Worm (Caenorhabditis elegans) whole organism, L3 larva: Measurements from ENCODE around the gene txt-18.
A peak's percentile ranks its signal among the peaks of the same experiment; 100 is the strongest.

Experiments used
- R02D3.7 ChIP-seq: fragments of 150-350 bp; optimal IDR thresholded peaks from 2 replicates; lab custom pipeline; 2014; ENCODE audit warnings: missing biosample characterization, missing genetic modification characterization
- ZK546.5 ChIP-seq: sonication (generic microtip); optimal IDR thresholded peaks from 2 replicates; lab custom pipeline; 2017; ENCODE audit warnings: missing biosample characterization, missing genetic modification characterization
- aly-2 ChIP-seq: fragments of 150-350 bp; optimal IDR thresholded peaks from 2 replicates; lab custom pipeline; 2014; ENCODE audit warnings: missing biosample characterization, missing genetic modification characterization
- ama-1 ChIP-seq: fragments of 150-350 bp; optimal IDR thresholded peaks from 2 replicates; lab custom pipeline; 2018
- ceh-16 ChIP-seq: sonication (generic microtip); optimal IDR thresholded peaks from 2 replicates; lab custom pipeline; 2017; ENCODE audit warnings: missing biosample characterization, missing genetic modification characterization
- ceh-9 ChIP-seq: sonication (generic microtip); optimal IDR thresholded peaks from 2 replicates; lab custom pipeline; 2018; ENCODE audit warnings: missing biosample characterization, missing genetic modification characterization
- daf-12 ChIP-seq: fragments of 150-350 bp; optimal IDR thresholded peaks from 2 replicates; lab custom pipeline; 2014; ENCODE audit warnings: missing biosample characterization, missing genetic modification reagents, missing genetic modification characterization
- egl-5 ChIP-seq: fragments of 150-350 bp; optimal IDR thresholded peaks from 2 replicates; lab custom pipeline; 2017; ENCODE audit warnings: missing biosample characterization, missing genetic modification reagents, missing genetic modification characterization, inconsistent platforms
- elt-2 ChIP-seq: sonication (generic microtip); optimal IDR thresholded peaks from 2 replicates; lab custom pipeline; 2016; ENCODE audit warnings: missing genetic modification reagents, mild to moderate bottlenecking, missing genetic modification characterization, missing compliant biosample characterization
- elt-3 ChIP-seq, 3 experiments: fragments of 150-350 bp in 1 of 3; sonication (generic microtip) in 2 of 3; optimal IDR thresholded peaks; 2 replicates in 2 of 3; 4 replicates in 1 of 3; lab custom pipeline; 2014 to 2017; ENCODE audit warnings: missing biosample characterization in 3 of 3, missing genetic modification characterization in 3 of 3
- eor-1 ChIP-seq, 2 experiments: fragments of 150-350 bp; optimal IDR thresholded peaks; 2 replicates each; lab custom pipeline; 2014 to 2018; ENCODE audit warnings: missing biosample characterization in 2 of 2, missing genetic modification characterization in 2 of 2
- fkh-2 ChIP-seq: fragments of 150-350 bp; optimal IDR thresholded peaks from 2 replicates; lab custom pipeline; 2014; ENCODE audit warnings: missing biosample characterization, missing genetic modification reagents, missing genetic modification characterization
- fos-1 ChIP-seq: fragments of 150-350 bp; optimal IDR thresholded peaks from 2 replicates; lab custom pipeline; 2014; ENCODE audit warnings: missing biosample characterization, missing genetic modification characterization
- hmg-11 ChIP-seq: sonication (generic microtip); optimal IDR thresholded peaks from 2 replicates; lab custom pipeline; 2016; ENCODE audit warnings: missing genetic modification characterization, missing compliant biosample characterization
- jun-1 ChIP-seq: fragments of 150-350 bp; optimal IDR thresholded peaks from 2 replicates; lab custom pipeline; 2014; ENCODE audit warnings: missing biosample characterization, missing genetic modification reagents, missing genetic modification characterization
- lin-15B ChIP-seq: fragments of 150-350 bp; optimal IDR thresholded peaks from 2 replicates; lab custom pipeline; 2014; ENCODE audit warnings: missing biosample characterization, missing genetic modification characterization
- lsy-12 ChIP-seq: sonication (generic microtip); optimal IDR thresholded peaks from 2 replicates; lab custom pipeline; 2016; ENCODE audit warnings: mild to moderate bottlenecking, missing genetic modification characterization, missing compliant biosample characterization
- mml-1 ChIP-seq: fragments of 150-350 bp; sonication (generic microtip); optimal IDR thresholded peaks from 3 replicates; lab custom pipeline; 2014; ENCODE audit warnings: missing biosample characterization, missing genetic modification characterization
- nfya-1 ChIP-seq: sonication (generic microtip); optimal IDR thresholded peaks from 2 replicates; lab custom pipeline; 2017; ENCODE audit warnings: missing genetic modification characterization, mild to moderate bottlenecking, missing compliant biosample characterization, antibody characterized with exemption, moderate library complexity; ENCODE audit not compliant: insufficient read depth
- nhr-11 ChIP-seq: fragments of 150-350 bp; optimal IDR thresholded peaks from 2 replicates; lab custom pipeline; 2014; ENCODE audit warnings: missing biosample characterization, missing genetic modification characterization
- nhr-23 ChIP-seq: fragments of 150-350 bp; optimal IDR thresholded peaks from 2 replicates; lab custom pipeline; 2014; ENCODE audit warnings: missing biosample characterization, missing genetic modification reagents, missing genetic modification characterization
- nhr-28 ChIP-seq: fragments of 150-350 bp; optimal IDR thresholded peaks from 2 replicates; lab custom pipeline; 2014; ENCODE audit warnings: missing biosample characterization, missing genetic modification characterization
- nhr-67 ChIP-seq: fragments of 150-350 bp; optimal IDR thresholded peaks from 2 replicates; lab custom pipeline; 2014; ENCODE audit warnings: missing biosample characterization, missing genetic modification characterization
- nhr-76 ChIP-seq: fragments of 150-350 bp; sonication (generic microtip); optimal IDR thresholded peaks from 5 replicates; lab custom pipeline; 2014; ENCODE audit warnings: missing biosample characterization, missing genetic modification characterization
- nhr-77 ChIP-seq: fragments of 150-350 bp; optimal IDR thresholded peaks from 2 replicates; lab custom pipeline; 2014; ENCODE audit warnings: missing biosample characterization, missing genetic modification characterization
- pha-4 ChIP-seq: fragments of 150-350 bp; optimal IDR thresholded peaks from 2 replicates; lab custom pipeline; 2014; ENCODE audit warnings: missing biosample characterization, missing genetic modification reagents, missing genetic modification characterization
- pqm-1 ChIP-seq: fragments of 150-350 bp; optimal IDR thresholded peaks from 2 replicates; lab custom pipeline; 2017; ENCODE audit warnings: missing biosample characterization, missing genetic modification characterization, inconsistent platforms
- skn-1 ChIP-seq: fragments of 150-350 bp; optimal IDR thresholded peaks from 2 replicates; lab custom pipeline; 2014; ENCODE audit warnings: missing biosample characterization, missing genetic modification characterization
- snpc-4 ChIP-seq: fragments of 150-350 bp; optimal IDR thresholded peaks from 2 replicates; lab custom pipeline; 2014; ENCODE audit warnings: missing biosample characterization, missing genetic modification characterization
- tbx-2 ChIP-seq: sonication (generic microtip); optimal IDR thresholded peaks from 2 replicates; lab custom pipeline; 2016; ENCODE audit warnings: mild to moderate bottlenecking, missing genetic modification characterization, missing compliant biosample characterization
- zag-1 ChIP-seq: fragments of 150-350 bp; optimal IDR thresholded peaks from 2 replicates; lab custom pipeline; 2014; ENCODE audit warnings: missing biosample characterization, missing genetic modification characterization
- ztf-11 ChIP-seq: fragments of 150-350 bp; optimal IDR thresholded peaks from 2 replicates; lab custom pipeline; 2014; ENCODE audit warnings: missing biosample characterization, missing genetic modification characterization
- ztf-4 ChIP-seq: fragments of 150-350 bp; optimal IDR thresholded peaks from 2 replicates; lab custom pipeline; 2014; ENCODE audit warnings: missing biosample characterization, missing genetic modification characterization

txt-18 gene

DNA sequence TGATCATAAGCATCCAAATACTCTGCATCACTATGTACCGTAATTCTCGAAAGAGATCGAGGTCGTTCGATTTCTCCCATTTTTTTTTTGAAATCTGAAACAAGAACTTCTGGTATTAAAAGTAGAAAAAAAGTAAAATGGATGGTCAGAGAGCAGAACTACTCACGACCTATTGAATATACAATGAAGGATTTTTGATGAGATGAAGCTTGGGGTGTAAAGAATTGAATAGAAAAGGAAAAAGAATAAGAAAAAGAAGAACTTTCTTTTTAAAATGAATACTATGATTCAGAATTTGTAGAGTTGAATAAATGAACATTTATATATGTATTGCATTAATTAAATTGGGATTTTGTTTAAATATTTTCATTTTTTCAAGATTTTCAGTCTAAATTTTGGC, 10.0 kb upstream of the txt-18 start, which contains the start of gene ttc-39B:
Gene ttc-39B, minus strand, starts transcription at position 101 of the 400 bp plus-strand sequence.
- TF ChIP-seq ceh-9 (tag; lab: Kevin White, UChicago) (no peak), R02D3.7 (tag; lab: Kevin White, UChicago) (no peak), skn-1 (tag; lab: Kevin White, UChicago) (no peak), eor-1 (tag; optimal IDR thresholded peaks at IDR 0.05; lab: Kevin White, UChicago) (no peak), daf-12 (tag; lab: Kevin White, UChicago) (no peak)

DNA sequence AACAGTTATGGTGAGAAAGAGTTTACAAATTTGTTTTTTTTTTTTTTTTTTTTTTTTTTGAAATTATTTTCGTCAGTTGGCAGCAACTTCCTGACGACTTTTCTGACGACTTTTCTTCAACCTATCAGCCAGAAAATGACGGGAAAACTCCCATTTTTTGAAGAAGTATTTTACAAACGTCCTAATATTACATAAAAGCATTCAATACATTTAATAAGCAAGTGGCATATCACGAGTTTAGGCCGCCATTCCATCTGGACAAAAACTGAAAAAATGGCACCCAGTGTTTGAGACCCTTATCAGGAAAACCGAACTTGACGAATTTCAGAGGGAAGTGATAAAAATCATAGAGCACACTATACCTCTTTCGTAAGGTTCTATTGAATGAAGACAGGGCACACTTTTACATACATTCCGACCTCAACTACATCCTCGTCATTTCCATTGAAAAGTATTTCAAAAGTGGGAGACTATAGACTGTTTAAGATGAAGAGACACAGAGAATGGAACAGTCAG, 9.1 kb upstream of the txt-18 start:
- TF ChIP-seq elt-2 (tag; lab: Kevin White, UChicago) (peak; percentile 64), fos-1 (no peak)

DNA sequence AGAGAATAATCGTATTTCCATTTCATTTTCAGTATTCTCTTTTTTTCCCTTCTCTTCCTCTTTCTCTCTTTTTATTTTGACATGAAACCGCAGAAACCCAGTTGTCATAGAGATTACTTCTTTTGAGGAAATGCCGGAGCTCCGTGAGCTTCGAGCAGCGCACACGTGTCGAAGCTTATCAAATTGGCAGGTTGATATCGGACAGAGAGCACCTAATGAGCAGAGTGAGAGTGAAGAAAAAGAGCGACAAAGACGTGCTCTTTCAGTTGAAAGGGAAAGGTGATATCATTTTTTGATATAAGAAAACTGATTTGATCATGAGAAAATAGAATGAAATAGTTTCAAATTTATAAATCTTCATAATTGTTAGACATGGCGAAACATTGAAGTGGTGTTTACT, 8.5 kb upstream of the txt-18 start, which contains the start of gene C32D5.14:
Gene C32D5.14, plus strand, starts transcription at position 131 of the 400 bp plus-strand sequence.
- TF ChIP-seq pqm-1 (tag; lab: Kevin White, UChicago) (peak; percentile 56), elt-2 (tag; lab: Kevin White, UChicago) (peak; percentile 67), tbx-2 (no peak), nhr-11 (tag; lab: Kevin White, UChicago) (peak; percentile 18), lsy-12 (tag; lab: Kevin White, UChicago) (no peak), nhr-28 (tag; lab: Kevin White, UChicago) (no peak), nhr-76 (no peak), ama-1 (lab: Kevin White, UChicago) (no peak)

DNA sequence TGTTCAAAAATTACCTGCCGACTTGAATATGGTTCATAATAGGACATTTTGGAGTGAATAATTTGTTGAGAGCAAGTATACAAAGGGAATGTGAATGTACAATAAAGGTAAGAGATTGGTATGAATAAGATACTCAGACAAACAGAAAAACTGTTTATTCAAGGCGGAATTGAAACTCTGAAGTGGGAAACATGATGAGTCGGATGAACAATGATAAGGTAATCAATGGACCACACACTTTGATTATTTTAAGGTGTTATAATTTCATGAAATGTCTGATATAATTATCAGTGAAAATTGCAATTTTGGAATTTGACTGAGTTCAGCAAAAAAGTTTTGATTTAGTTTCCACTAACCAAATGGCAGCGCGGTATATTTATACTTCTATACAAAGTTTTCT, 4.4 kb upstream of the txt-18 start:
- TF ChIP-seq hmg-11: no peak
- TF ChIP-seq nhr-28 (tag; lab: Kevin White, UChicago): no peak
- no peak for TF ChIP-seq ztf-4 (tag; lab: Kevin White, UChicago)
- TF ChIP-seq ceh-9 (tag; lab: Kevin White, UChicago): no peak
- peak; percentile 44 for TF ChIP-seq pha-4 (tag; lab: Kevin White, UChicago)
- TF ChIP-seq lsy-12 (tag; lab: Kevin White, UChicago): no peak
- TF ChIP-seq egl-5 (tag; lab: Kevin White, UChicago): no peak
- TF ChIP-seq nhr-67: no peak
- TF ChIP-seq nfya-1 (tag; lab: Kevin White, UChicago): no peak
- peak; percentile 51 for TF ChIP-seq elt-2 (tag; lab: Kevin White, UChicago)
- no peak for TF ChIP-seq elt-3 (tag; optimal IDR thresholded peaks at IDR 0.05; lab: Kevin White, UChicago)
- TF ChIP-seq zag-1: no peak
- TF ChIP-seq snpc-4 (tag; lab: Kevin White, UChicago): no peak
- TF ChIP-seq nhr-77: no peak
- no peak for TF ChIP-seq jun-1 (tag; lab: Kevin White, UChicago)
- TF ChIP-seq pqm-1 (tag; lab: Kevin White, UChicago): peak; percentile 72
- TF ChIP-seq tbx-2: no peak

DNA sequence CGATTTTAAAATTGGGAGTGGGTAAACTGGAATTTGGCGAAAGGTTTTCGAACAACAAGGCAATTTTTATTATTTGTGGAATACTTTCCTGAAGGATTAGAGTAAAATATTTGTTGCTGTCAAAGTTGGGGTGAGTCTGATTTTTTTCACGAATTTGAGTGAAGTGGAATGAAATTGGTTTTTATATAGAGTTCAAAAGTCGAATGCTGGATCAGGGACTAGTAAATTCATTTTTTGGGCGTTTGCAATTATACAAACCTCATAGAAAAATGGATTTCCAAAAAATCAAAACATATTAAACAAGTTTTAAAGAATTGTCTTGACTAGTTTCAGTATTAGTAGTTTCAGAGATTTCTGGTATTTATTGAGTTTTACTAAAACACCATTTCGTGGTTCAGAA, 3.9 kb upstream of the txt-18 start, which contains the start of gene C32D5.7:
Gene C32D5.7, minus strand, starts transcription at position 101 of the 400 bp plus-strand sequence.
- no peak for TF ChIP-seq zag-1
- no peak for TF ChIP-seq mml-1
- TF ChIP-seq jun-1 (tag; lab: Kevin White, UChicago): no peak
- no peak for TF ChIP-seq skn-1 (tag; lab: Kevin White, UChicago)
- TF ChIP-seq nhr-77: no peak
- TF ChIP-seq nhr-28 (tag; lab: Kevin White, UChicago): no peak
- TF ChIP-seq fkh-2 (tag; lab: Kevin White, UChicago): no peak
- TF ChIP-seq tbx-2: no peak
- no peak for TF ChIP-seq lin-15B (tag; lab: Kevin White, UChicago)
- TF ChIP-seq pha-4 (tag; lab: Kevin White, UChicago): no peak

DNA sequence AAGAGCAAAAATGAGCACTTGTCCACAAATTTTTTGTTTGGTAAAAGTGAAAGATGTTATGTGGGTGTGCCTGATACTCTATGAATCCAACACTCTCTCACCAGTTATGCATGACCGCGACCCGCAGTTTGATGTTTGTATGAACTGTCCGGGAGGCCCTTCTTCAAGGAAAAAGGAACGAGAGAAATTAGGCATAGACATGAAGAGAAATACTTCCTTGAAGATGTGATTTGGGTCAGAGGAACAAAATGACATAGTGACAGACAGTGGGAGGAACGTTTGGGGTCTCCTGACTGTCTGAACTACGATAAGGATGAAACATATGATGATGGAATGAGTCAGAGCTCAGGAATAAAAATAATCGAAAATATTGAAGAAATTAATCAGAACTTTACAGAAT, 2.8 kb upstream of the txt-18 start:
- TF ChIP-seq ztf-11 (no peak), pqm-1 (tag; lab: Kevin White, UChicago) (peak; percentile 57), ceh-16 (tag; lab: Kevin White, UChicago) (no peak), nhr-23 (tag; lab: Kevin White, UChicago) (peak; percentile 73), mml-1 (no peak), pha-4 (tag; lab: Kevin White, UChicago) (peak; percentile 25), aly-2 (tag; lab: Kevin White, UChicago) (no peak), ZK546.5 (no peak)
